Worm (Caenorhabditis elegans): ENCODE results near the gene Y9C9A.16.
"Not testable (repeated sequence)": the region's sequence is repeated elsewhere in the genome, so short reads cannot be mapped to it uniquely, and the experiment has no call there.

The Y9C9A.16 gene

DNA sequence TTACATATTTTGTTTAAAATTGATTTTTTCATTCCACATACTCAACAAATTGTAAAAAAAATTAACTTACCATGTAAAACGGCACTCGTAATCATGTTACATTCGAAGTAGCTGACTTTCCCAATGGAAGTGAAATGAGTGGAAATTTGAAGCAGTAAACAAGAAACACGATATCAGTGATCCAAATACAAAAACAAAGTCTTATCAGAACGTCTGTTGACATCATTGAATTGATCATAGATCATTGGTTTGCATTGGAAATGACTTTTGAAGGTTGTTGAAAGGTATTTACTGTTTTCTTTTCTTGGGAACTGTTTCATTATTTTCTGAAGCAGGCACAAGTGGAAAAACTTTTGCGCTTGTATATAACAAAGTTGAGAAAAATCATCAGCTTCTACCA, at the start of gene Y9C9A.16:
TSS of gene Y9C9A.16 (minus strand) at position 131 of the 400 bp plus-strand sequence.
- no peak for TF ChIP-seq unc-62 (GFP tag; optimal IDR thresholded peaks at IDR 0.05)

DNA sequence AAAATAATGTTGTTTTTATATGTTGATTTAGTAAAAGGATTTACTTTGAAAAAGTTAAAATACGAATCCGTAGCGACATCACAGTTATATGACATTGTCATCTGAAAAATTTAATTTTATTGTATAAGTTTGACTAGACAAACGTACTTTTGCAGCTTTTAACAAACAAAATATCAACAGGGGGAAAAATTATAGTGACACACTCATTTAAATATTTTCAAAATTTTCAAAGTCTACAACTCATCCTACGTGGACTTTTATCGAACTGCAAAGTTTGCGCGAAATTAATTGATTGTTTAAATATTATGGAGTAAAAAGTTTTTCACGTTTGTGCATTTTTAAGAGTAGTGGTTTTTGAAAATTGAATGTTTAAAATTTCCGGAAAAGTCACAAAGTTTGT, 49.7 kb upstream of the Y9C9A.16 start, which contains the start of gene C09B9.85:
TSS of gene C09B9.85 (minus strand) at position 101 of the 400 bp plus-strand sequence.
- TF ChIP-seq unc-62 (GFP tag; optimal IDR thresholded peaks at IDR 0.05): no peak

DNA sequence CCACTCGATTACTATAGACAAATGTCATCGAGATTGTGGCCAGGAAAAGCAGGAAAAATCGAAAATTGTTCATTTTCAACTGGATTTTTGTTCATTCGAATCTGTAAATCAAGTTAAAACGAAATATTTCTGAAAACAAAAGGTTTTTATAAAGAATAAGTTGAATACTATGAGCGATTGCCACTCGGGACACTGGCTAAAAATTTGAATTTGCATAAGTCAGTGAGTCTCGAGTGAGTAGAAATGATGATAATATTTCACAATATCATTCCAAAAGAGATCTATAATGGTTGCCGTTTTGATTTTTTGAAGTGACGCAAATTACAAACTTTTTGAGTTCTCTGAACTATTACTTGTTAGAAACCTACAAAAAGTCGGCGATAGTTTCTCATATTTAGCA, 44.6 kb upstream of the Y9C9A.16 start, which contains the start of gene T28H11.8:
TSS of gene T28H11.8 (minus strand) at position 101 of the 400 bp plus-strand sequence.
- no peak for TF ChIP-seq unc-62 (GFP tag; optimal IDR thresholded peaks at IDR 0.05)

DNA sequence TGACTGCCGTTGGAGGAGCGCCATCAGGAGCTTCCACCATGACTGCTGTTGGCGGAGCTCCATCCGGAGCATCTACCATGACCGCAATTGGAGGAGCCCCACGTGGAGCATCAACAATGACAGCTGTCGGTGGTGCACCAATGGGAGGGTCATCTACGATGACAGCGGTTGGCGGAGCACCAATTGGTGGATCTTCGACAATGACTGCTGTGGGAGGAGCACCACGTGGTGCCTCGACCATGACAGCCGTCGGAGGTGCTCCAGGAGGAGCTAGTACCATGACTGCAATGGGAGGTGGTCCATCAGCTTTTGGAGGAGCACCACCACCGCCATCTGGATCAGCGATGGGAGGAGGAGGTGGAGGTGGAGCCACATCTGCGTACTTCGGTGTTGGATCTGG, 41.1 kb upstream of the Y9C9A.16 start, which contains the start of gene T28H11.7:
TSS of gene T28H11.7 (minus strand) at position 101 of the 400 bp plus-strand sequence.
- not testable (repeated sequence) for TF ChIP-seq unc-62 (GFP tag; optimal IDR thresholded peaks at IDR 0.05)

DNA sequence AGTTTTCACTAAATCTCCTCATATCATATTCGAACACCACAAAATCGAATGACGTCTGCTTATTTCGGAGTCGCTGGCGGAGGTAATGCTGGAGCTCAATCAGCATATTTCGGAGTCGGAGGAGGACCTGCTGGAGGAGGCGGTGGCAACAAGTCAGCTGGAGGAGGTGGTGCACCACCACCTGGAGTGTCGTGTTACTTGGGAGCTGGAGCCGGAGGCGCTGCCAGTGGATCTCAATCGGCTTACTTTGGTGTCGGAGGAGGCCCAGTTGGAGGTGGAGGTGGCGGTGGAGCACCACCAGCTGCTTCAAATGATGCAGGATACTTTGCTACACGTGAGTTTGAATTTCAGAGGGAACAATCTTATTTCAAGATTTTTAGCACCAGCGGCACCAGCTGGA, 40.5 kb upstream of the Y9C9A.16 start, which contains the start of gene ssq-4:
TSS of gene ssq-4 (plus strand) at position 19 of the 400 bp plus-strand sequence.
- not testable (repeated sequence) for TF ChIP-seq unc-62 (GFP tag; optimal IDR thresholded peaks at IDR 0.05)

DNA sequence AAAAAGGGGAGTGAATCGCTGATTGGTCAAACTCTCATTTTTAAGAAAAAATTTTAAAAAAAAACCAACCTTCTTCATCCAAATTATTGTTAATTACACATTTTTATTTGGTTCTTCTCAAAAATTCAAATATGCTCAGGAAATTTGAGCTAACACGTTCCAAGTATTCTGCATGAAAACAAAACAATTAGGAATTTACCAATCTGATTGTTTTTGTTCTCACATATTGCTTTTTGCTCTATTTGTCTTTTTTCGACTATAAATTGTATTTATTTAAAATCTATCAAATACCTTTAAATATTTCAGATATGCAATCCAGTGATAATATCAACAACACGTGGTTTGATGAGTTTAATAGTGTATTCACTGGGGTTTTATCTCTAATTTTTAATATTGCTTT, 36.3 kb upstream of the Y9C9A.16 start, which contains the start of gene srm-1:
TSS of gene srm-1 (plus strand) at position 301 of the 400 bp plus-strand sequence.
- TF ChIP-seq unc-62 (GFP tag; optimal IDR thresholded peaks at IDR 0.05): no peak

DNA sequence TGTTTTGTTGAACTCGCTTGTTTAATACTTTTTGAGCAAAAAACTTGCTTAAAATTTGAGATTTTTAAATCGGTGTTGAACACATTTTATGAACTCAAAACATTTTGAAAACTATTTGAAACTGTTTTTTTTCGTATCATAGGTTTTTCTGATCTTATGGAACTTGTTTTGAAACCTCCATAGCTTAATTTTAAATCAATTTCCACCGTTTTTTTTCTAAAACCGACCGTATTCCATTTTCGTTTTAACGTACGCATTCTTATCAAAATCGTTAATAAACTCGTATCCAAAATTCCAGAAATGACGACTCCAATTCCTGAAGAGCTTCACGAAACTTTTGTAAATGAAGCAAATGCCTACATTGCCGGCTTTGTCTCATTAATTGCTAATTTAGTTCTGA, 32.5 kb upstream of the Y9C9A.16 start, which contains the start of gene srm-2:
TSS of gene srm-2 (plus strand) at position 301 of the 400 bp plus-strand sequence.
- TF ChIP-seq unc-62 (GFP tag; optimal IDR thresholded peaks at IDR 0.05): no peak

DNA sequence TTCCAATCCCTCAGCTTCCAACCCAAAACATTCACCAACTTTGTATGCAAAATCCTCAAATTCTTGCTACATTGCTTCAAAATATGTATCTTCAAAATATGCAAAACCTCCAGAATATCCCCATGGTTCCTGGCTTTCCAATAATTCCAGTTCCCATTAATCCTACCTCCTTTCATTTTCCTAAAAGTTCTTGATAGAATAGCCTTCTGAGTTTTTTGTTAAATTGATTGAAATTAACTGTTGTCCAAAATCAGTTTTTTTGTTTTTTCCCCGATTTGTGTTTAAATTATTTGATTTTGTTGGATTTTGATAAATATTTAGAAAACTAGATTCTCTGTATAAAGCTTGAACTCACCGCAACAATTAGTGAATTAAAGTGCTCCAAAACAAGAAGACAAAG, 29.2 kb upstream of the Y9C9A.16 start:
- no peak for TF ChIP-seq unc-62 (GFP tag; optimal IDR thresholded peaks at IDR 0.05)

DNA sequence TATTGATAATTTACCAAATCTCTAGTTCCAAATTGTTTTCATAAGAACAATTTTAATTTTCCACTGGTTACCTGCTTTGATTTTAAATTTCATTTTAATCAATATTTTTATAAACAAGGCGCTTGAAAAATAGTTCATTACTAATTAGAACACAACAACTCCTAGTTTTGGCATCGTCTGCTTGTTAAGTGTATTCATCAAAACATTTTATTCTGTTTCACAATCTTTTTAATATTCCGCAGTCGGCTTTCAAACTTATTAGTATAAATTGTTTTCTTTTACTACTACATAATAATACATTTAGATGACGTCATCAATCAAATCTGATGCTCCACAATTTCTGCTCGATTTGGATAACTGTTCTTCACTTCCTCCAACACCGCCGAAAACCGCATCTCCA, 26.5 kb upstream of the Y9C9A.16 start, which contains the start of gene pes-1:
TSS of gene pes-1 (plus strand) at position 301 of the 400 bp plus-strand sequence.
- no peak for TF ChIP-seq unc-62 (GFP tag; optimal IDR thresholded peaks at IDR 0.05)

DNA sequence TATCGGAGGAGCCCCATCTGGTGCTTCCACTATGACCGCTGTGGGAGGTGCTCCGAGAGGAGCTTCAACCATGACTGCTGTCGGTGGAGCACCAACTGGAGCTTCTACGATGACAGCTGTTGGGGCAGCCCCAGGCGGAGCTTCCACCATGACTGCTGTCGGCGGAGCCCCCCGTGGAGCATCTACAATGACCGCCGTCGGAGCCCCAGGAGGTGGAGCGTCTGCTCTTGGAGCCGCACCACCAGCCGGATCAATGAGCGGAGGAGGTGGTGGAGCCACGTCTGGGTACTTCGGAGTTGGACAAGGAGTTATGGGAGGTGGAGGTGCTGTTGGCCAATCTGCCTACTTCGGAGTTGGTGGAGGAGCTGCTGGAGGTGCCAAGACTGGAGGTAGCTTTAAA, 21.0 kb upstream of the Y9C9A.16 start:
- no peak for TF ChIP-seq unc-62 (GFP tag; optimal IDR thresholded peaks at IDR 0.05)

DNA sequence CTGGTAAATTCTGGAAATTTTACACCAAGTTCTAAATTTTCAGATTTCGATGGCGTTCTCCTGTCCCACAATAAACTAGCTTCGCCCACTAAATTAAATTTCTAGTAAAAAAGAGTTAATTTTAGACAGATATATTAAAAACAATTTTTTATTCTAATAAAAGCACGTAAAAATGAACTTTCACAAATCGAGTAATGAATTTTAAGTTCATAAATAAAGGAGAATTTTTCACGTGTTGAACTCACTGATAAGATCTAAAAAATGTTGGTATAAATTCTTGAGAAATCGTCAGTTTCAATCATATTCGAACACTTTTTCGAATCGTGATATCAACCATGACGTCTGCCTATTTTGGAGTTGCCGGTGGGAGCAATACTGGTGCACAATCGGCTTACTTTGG, 19.9 kb upstream of the Y9C9A.16 start, which contains the start of gene ssq-2:
TSS of gene ssq-2 (plus strand) at position 301 of the 400 bp plus-strand sequence.
- TF ChIP-seq unc-62 (GFP tag; optimal IDR thresholded peaks at IDR 0.05): no peak

DNA sequence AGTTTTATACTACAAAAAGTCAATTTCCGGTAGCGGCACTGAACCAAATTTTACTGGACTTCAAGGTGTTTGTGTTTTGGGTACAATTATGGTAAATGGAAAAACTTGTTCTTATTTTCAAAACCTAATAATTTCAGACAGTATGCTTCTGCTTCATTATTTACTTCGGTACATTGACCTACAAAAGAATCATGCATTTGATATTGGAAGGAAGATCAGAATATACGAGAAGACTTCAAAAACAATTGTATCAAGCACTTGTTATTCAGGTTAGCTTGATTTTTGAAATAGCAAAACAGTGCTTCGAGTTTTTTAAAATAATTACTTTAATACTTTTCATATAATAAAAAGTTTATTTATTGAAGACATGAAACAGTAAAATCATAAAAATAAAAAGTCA, 17.2 kb upstream of the Y9C9A.16 start:
- no peak for TF ChIP-seq unc-62 (GFP tag; optimal IDR thresholded peaks at IDR 0.05)

DNA sequence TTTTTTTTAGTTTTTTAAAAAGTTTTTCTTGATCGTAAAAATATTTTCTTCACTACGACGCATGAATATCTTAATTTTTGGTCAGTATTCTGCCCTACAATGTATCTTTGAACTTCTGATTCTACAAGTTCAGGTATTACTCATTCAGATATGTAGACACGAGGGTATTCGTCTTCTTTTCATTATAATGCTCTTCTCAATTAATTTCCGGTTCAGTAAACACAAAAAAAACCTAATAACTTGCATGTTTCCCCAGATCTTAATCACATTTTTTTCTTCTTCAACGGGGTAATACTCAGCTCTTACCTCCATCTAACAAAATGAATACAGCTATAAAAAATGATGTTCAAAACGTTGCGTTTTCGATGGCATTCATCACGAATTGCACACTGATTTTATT, 16.2 kb upstream of the Y9C9A.16 start, which contains the start of gene str-162:
TSS of gene str-162 (plus strand) at position 301 of the 400 bp plus-strand sequence.
- TF ChIP-seq unc-62 (GFP tag; optimal IDR thresholded peaks at IDR 0.05): no peak

DNA sequence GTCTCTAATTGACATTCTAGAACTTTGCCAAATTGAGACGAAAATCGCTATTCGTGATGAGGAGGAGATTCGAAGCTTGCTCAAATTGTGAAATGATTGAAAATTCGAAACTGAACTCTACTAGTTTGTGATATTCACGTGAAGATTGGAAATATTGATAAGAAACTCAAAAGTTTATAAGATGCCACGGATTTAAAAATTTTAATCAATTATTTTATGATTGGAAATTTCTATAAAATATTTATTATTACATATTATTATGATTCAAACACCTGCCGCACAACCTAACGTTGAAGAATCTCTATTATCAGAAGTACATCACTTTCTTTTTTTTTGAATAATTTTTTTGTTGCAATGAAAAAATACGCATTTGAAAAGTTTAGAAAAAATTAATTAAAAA, 12.6 kb upstream of the Y9C9A.16 start, which contains the start of gene E03H12.7:
TSS of gene E03H12.7 (minus strand) at position 101 of the 400 bp plus-strand sequence.
- no peak for TF ChIP-seq unc-62 (GFP tag; optimal IDR thresholded peaks at IDR 0.05)

DNA sequence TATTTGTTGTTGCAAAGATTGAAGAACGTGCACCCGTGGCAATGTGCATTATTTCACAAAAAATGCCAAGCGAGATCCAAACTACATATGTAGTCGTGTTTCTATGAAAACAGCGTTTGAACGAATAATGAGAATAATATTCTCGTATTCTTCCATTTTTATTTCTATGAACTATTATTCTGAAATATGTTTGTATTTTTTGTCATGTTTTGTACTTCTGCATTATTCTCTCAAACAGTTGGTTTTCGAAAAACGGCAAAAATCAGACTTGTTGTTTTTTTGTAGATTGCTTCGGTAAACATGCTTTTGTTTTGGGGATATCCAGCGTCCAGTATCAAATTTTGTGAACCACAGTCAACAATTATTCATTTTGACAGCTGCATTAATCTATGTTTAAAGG, 10.3 kb upstream of the Y9C9A.16 start, which contains the start of gene clec-177:
TSS of gene clec-177 (plus strand) at position 301 of the 400 bp plus-strand sequence.
- no peak for TF ChIP-seq unc-62 (GFP tag; optimal IDR thresholded peaks at IDR 0.05)

DNA sequence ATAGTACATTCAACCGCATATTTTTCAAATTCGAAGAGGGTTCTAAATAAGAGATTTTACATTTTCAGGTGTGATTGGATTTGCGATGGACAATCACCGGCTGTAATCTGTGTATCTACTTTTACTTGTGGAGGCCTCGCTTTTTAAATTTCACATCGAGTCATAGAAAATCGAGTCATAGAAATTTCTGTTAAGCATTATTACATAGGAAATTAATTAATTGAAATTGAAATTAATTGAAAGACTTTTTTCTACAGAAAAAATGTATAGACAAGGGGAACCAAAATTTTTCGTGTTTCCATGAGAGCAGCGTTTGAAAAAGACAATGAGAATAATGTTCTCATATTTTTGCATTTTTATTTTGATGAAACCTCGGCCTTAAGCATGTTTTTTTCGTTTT, 7.8 kb upstream of the Y9C9A.16 start, which contains the start of gene clec-176:
TSS of gene clec-176 (plus strand) at position 301 of the 400 bp plus-strand sequence.
- TF ChIP-seq unc-62 (GFP tag; optimal IDR thresholded peaks at IDR 0.05): no peak

DNA sequence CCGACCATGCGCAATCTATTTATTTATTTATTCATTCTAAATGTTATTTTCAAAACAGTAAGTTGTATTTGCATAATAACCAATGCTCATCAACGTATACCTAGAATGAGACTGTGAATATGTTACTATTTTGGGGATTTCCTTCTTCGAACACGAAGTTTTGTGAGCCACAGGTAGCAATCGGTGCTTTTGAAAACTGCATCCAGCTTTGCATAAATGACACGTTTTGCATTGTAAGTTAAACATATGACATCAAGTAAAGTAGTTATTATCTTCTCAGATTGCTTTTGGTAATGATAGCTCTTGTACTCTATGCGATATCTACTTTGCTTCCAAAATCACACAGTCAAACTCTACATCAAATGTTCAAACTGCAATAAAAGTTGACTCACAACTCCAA, 6.6 kb upstream of the Y9C9A.16 start, which contains the start of gene E03H12.4:
TSS of gene E03H12.4 (plus strand) at position 120 of the 400 bp plus-strand sequence.
- TF ChIP-seq unc-62 (GFP tag; optimal IDR thresholded peaks at IDR 0.05): no peak
